Fruit fly (Drosophila melanogaster) whole organism, embryonic: ENCODE measurements around the gene CG13047.

Experiments
- CG17359 ChIP-seq: fragments of 200-800 bp; sonication (Bioruptor generic); optimal IDR thresholded peaks from 3 replicates; lab custom pipeline; 2018; ENCODE audit warnings: missing biosample characterization, mild to moderate bottlenecking, missing genetic modification characterization, moderate library complexity
- cad ChIP-seq: fragments of >200 bp; optimal IDR thresholded peaks from 2 replicates; lab custom pipeline; 2017; ENCODE audit warnings: missing biosample characterization, missing genetic modification characterization

DNA sequence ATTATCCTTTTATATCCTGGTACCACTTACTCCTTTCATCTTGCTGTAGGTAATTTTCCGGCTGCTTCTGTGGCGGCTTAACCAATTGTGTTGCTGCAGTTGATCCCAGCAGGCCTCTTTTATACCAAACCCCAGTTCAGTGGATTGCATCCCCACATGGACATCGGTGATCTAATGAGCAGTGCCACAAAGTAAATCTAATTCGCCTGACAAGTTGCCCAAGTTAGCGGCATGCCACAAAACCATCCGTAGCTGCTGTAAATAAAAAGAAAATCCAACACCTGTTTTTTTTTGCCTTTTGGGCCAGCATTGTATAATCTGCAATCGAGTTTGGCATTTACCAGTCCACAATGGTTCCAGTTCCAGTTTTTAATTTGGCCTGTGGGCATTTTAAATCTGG is 6.0 kb downstream of the CG13047 start, which contains the start of gene CG13050:
- TF ChIP-seq CG17359 (tag; lab: Kevin White, UChicago) (no peak), cad (GFP tag; lab: Kevin White, UChicago) (no peak)
